Fruit fly (Drosophila melanogaster) whole organism, embryonic: Measurements from ENCODE around the gene CG15740.
A peak's percentile ranks its signal among the peaks of the same experiment; 100 is the strongest.

Experiments
- Adf1 ChIP-seq: fragments of 200-800 bp; sonication (Bioruptor generic); IDR thresholded peaks from 2 replicates; pipeline ENCODE4 v1.3.6; 2022; ENCODE audit warnings: missing biosample characterization, missing genetic modification characterization
- CG11247 ChIP-seq: fragments of 200-800 bp; sonication (Bioruptor generic); IDR thresholded peaks from 2 replicates; pipeline ENCODE4 v1.3.6; 2022; ENCODE audit warnings: missing biosample characterization, missing genetic modification characterization
- CG11560 ChIP-seq: fragments of 200-800 bp; sonication (Bioruptor generic); IDR thresholded peaks from 3 replicates; pipeline ENCODE4 v1.3.6; 2022; ENCODE audit warnings: missing biosample characterization, missing genetic modification characterization
- CG12104 ChIP-seq: fragments of 200-800 bp; sonication (Bioruptor generic); optimal IDR thresholded peaks from 3 replicates; lab custom pipeline; 2016; ENCODE audit warnings: missing biosample characterization, missing genetic modification characterization
- CG13894 ChIP-seq: fragments of 200-800 bp; sonication (Bioruptor generic); optimal IDR thresholded peaks from 3 replicates; lab custom pipeline; 2018; ENCODE audit warnings: missing biosample characterization, mild to moderate bottlenecking, missing genetic modification characterization, moderate library complexity
- CG17912 ChIP-seq: fragments of 200-800 bp; sonication (Bioruptor generic); optimal IDR thresholded peaks from 2 replicates; lab custom pipeline; 2018; ENCODE audit warnings: missing biosample characterization, mild to moderate bottlenecking, missing genetic modification characterization
- CG18599 ChIP-seq: fragments of 200-800 bp; sonication (Bioruptor generic); optimal IDR thresholded peaks from 3 replicates; lab custom pipeline; 2017; ENCODE audit warnings: missing biosample characterization, missing genetic modification characterization, mild to moderate bottlenecking, moderate library complexity, missing genetic modification reagents
- CG2120 ChIP-seq: fragments of 200-800 bp; sonication (Bioruptor generic); optimal IDR thresholded peaks from 3 replicates; lab custom pipeline; 2016; ENCODE audit warnings: missing biosample characterization, missing genetic modification characterization
- CG3065 ChIP-seq: fragments of 200-800 bp; sonication (Bioruptor generic); optimal IDR thresholded peaks from 2 replicates; lab custom pipeline; 2016; ENCODE audit warnings: missing biosample characterization, missing genetic modification characterization
- CG3163 ChIP-seq: fragments of 200-800 bp; sonication (Bioruptor generic); optimal IDR thresholded peaks from 3 replicates; lab custom pipeline; 2016; ENCODE audit warnings: missing biosample characterization, missing genetic modification characterization
- CG3281 ChIP-seq: fragments of 200-800 bp; sonication (Bioruptor generic); optimal IDR thresholded peaks from 3 replicates; lab custom pipeline; 2017; ENCODE audit warnings: missing biosample characterization, mild to moderate bottlenecking, missing genetic modification characterization
- CG4617 ChIP-seq: fragments of 200-800 bp; sonication (Bioruptor generic); optimal IDR thresholded peaks from 3 replicates; lab custom pipeline; 2016; ENCODE audit warnings: missing biosample characterization, missing genetic modification characterization, borderline replicate concordance
- CG6689 ChIP-seq: fragments of 200-800 bp; sonication (Bioruptor generic); IDR thresholded peaks from 2 replicates; pipeline ENCODE4 v1.3.6; 2022; ENCODE audit warnings: missing biosample characterization, missing genetic modification characterization
- CG6854 ChIP-seq: fragments of 200-800 bp; sonication (Bioruptor generic); optimal IDR thresholded peaks from 3 replicates; lab custom pipeline; 2017; ENCODE audit warnings: missing biosample characterization, mild to moderate bottlenecking, missing genetic modification characterization
- CG8944 ChIP-seq: fragments of 200-800 bp; sonication (Bioruptor generic); optimal IDR thresholded peaks from 3 replicates; lab custom pipeline; 2016; ENCODE audit warnings: missing biosample characterization, missing genetic modification characterization
- D19B ChIP-seq: fragments of 200-800 bp; sonication (Bioruptor generic); optimal IDR thresholded peaks from 2 replicates; lab custom pipeline; 2017; ENCODE audit warnings: missing biosample characterization, mild to moderate bottlenecking, missing genetic modification characterization
- MBD-R2 ChIP-seq: fragments of 200-800 bp; sonication (Bioruptor generic); IDR thresholded peaks from 2 replicates; pipeline ENCODE4 v1.3.6; 2022; ENCODE audit warnings: missing biosample characterization, missing genetic modification characterization
- MTF-1 ChIP-seq: fragments of 200-800 bp; sonication (Bioruptor generic); optimal IDR thresholded peaks from 2 replicates; lab custom pipeline; 2018; ENCODE audit warnings: missing biosample characterization, mild to moderate bottlenecking, missing genetic modification characterization, borderline replicate concordance
- Max ChIP-seq: fragments of 200-800 bp; sonication (Bioruptor generic); optimal IDR thresholded peaks from 2 replicates; lab custom pipeline; 2016; ENCODE audit warnings: missing biosample characterization, mild to moderate bottlenecking, missing genetic modification characterization
- Meics ChIP-seq: fragments of 200-800 bp; sonication (Bioruptor generic); optimal IDR thresholded peaks from 2 replicates; lab custom pipeline; 2017; ENCODE audit warnings: missing biosample characterization, mild to moderate bottlenecking, missing genetic modification characterization
- Myb ChIP-seq: fragments of 200-800 bp; sonication (Bioruptor generic); optimal IDR thresholded peaks from 2 replicates; lab custom pipeline; 2016; ENCODE audit warnings: missing biosample characterization, missing genetic modification characterization
- Oaz ChIP-seq: fragments of 200-800 bp; sonication (Bioruptor generic); IDR thresholded peaks from 2 replicates; pipeline ENCODE4 v1.3.6; 2022; ENCODE audit warnings: missing biosample characterization, missing genetic modification characterization
- Rfx ChIP-seq: fragments of 200-800 bp; sonication (Bioruptor generic); IDR thresholded peaks from 2 replicates; pipeline ENCODE4 v1.3.6; 2022; ENCODE audit warnings: missing biosample characterization, missing genetic modification characterization
- Scr ChIP-seq: fragments of 200-800 bp; sonication (Bioruptor generic); IDR thresholded peaks from 2 replicates; pipeline ENCODE4 v1.3.6; 2022; ENCODE audit warnings: missing biosample characterization, missing genetic modification characterization; ENCODE audit not compliant: partially characterized antibody
- Sry-β ChIP-seq: fragments of 200-800 bp; sonication (Bioruptor generic); optimal IDR thresholded peaks from 2 replicates; lab custom pipeline; 2018; ENCODE audit warnings: missing biosample characterization, mild to moderate bottlenecking, missing genetic modification characterization, moderate library complexity
- ara ChIP-seq: fragments of 200-800 bp; sonication (Bioruptor generic); IDR thresholded peaks from 2 replicates; pipeline ENCODE4 v1.3.6; 2022; ENCODE audit warnings: missing biosample characterization, missing genetic modification characterization
- ase ChIP-seq: fragments of 200-800 bp; sonication (Bioruptor generic); IDR thresholded peaks from 3 replicates; pipeline ENCODE4 v1.3.6; 2022; ENCODE audit warnings: missing biosample characterization, missing genetic modification characterization
- chinmo ChIP-seq: fragments of 200-800 bp; sonication (Bioruptor generic); IDR thresholded peaks from 4 replicates; pipeline ENCODE4 v1.3.6; 2022; ENCODE audit warnings: missing biosample characterization, missing genetic modification characterization; ENCODE audit not compliant: partially characterized antibody
- crol ChIP-seq: fragments of 200-800 bp; sonication (Bioruptor generic); IDR thresholded peaks from 2 replicates; pipeline ENCODE4 v1.3.6; 2022; ENCODE audit warnings: missing biosample characterization, missing genetic modification characterization
- cwo ChIP-seq: fragments of 200-800 bp; sonication (Bioruptor generic); optimal IDR thresholded peaks from 3 replicates; lab custom pipeline; 2017; ENCODE audit warnings: missing biosample characterization, missing genetic modification characterization, mild to moderate bottlenecking, moderate library complexity, missing genetic modification reagents
- dan ChIP-seq: fragments of 200-800 bp; sonication (Bioruptor generic); IDR thresholded peaks from 2 replicates; pipeline ENCODE4 v1.3.6; 2022; ENCODE audit warnings: missing biosample characterization, missing genetic modification characterization
- ewg ChIP-seq: fragments of 200-800 bp; sonication (Bioruptor generic); optimal IDR thresholded peaks from 3 replicates; lab custom pipeline; 2017; ENCODE audit warnings: mild to moderate bottlenecking, missing biosample characterization, missing genetic modification reagents, missing genetic modification characterization
- eyg ChIP-seq: fragments of 200-800 bp; sonication (Bioruptor generic); optimal IDR thresholded peaks from 3 replicates; lab custom pipeline; 2016; ENCODE audit warnings: missing biosample characterization, missing genetic modification characterization
- fd102C ChIP-seq: fragments of 200-800 bp; sonication (Bioruptor generic); optimal IDR thresholded peaks from 2 replicates; lab custom pipeline; 2018; ENCODE audit warnings: missing biosample characterization, mild to moderate bottlenecking, missing genetic modification characterization, moderate library complexity
- fd3F ChIP-seq: fragments of 200-800 bp; sonication (Bioruptor generic); optimal IDR thresholded peaks from 2 replicates; lab custom pipeline; 2018; ENCODE audit warnings: missing biosample characterization, mild to moderate bottlenecking, missing genetic modification characterization, moderate library complexity
- fd64A ChIP-seq: fragments of 200-800 bp; sonication (Bioruptor generic); optimal IDR thresholded peaks from 3 replicates; lab custom pipeline; 2018; ENCODE audit warnings: missing biosample characterization, mild to moderate bottlenecking, missing genetic modification characterization
- fu2 ChIP-seq: fragments of 200-800 bp; sonication (Bioruptor generic); optimal IDR thresholded peaks from 2 replicates; lab custom pipeline; 2016; ENCODE audit warnings: missing biosample characterization, missing genetic modification characterization
- grn ChIP-seq: fragments of 200-800 bp; sonication (Bioruptor generic); optimal IDR thresholded peaks from 3 replicates; lab custom pipeline; 2017; ENCODE audit warnings: missing biosample characterization, missing genetic modification characterization
- insv ChIP-seq, 2 experiments: fragments of 200-800 bp; sonication (Bioruptor generic); optimal IDR thresholded peaks; 3 replicates each; lab custom pipeline; 2016 to 2018; ENCODE audit warnings: missing biosample characterization in 2 of 2, missing genetic modification characterization in 2 of 2
- jumu ChIP-seq: fragments of 200-800 bp; sonication (Bioruptor generic); optimal IDR thresholded peaks from 3 replicates; lab custom pipeline; 2016; ENCODE audit warnings: missing biosample characterization, missing genetic modification characterization
- klu ChIP-seq: fragments of 200-800 bp; sonication (Bioruptor generic); IDR thresholded peaks from 2 replicates; pipeline ENCODE4 v1.3.6; 2022; ENCODE audit warnings: missing biosample characterization, missing genetic modification characterization
- luna ChIP-seq: fragments of 200-800 bp; sonication (Bioruptor generic); optimal IDR thresholded peaks from 2 replicates; lab custom pipeline; 2016; ENCODE audit warnings: missing biosample characterization, missing genetic modification characterization
- mirr ChIP-seq: fragments of 200-800 bp; sonication (Bioruptor generic); optimal IDR thresholded peaks from 3 replicates; lab custom pipeline; 2018; ENCODE audit warnings: missing biosample characterization, mild to moderate bottlenecking, missing genetic modification characterization
- nerfin-1 ChIP-seq: fragments of 200-800 bp; sonication (Bioruptor generic); optimal IDR thresholded peaks from 3 replicates; lab custom pipeline; 2019; ENCODE audit warnings: missing biosample characterization, mild to moderate bottlenecking, missing genetic modification characterization, moderate library complexity
- sens-2 ChIP-seq: fragments of 200-800 bp; sonication (Bioruptor generic); IDR thresholded peaks from 2 replicates; pipeline ENCODE4 v1.3.6; 2022; ENCODE audit warnings: missing biosample characterization, missing genetic modification characterization
- twi ChIP-seq: fragments of 200-800 bp; optimal IDR thresholded peaks from 2 replicates; lab custom pipeline; 2019; ENCODE audit warnings: missing biosample characterization, mild to moderate bottlenecking, missing genetic modification characterization, moderate library complexity
- tx ChIP-seq: fragments of 200-800 bp; sonication (Bioruptor generic); optimal IDR thresholded peaks from 2 replicates; lab custom pipeline; 2016; ENCODE audit warnings: missing biosample characterization, missing genetic modification characterization
- vfl ChIP-seq: fragments of 200-800 bp; sonication (Bioruptor generic); optimal IDR thresholded peaks from 2 replicates; lab custom pipeline; 2016; ENCODE audit warnings: missing biosample characterization, missing genetic modification characterization
- vnd ChIP-seq: fragments of 200-800 bp; sonication (Bioruptor generic); IDR thresholded peaks from 3 replicates; pipeline ENCODE4 v1.3.6; 2022; ENCODE audit warnings: missing biosample characterization, missing genetic modification characterization; ENCODE audit not compliant: partially characterized antibody
- vvl ChIP-seq: fragments of 200-800 bp; sonication (Bioruptor generic); IDR thresholded peaks from 2 replicates; pipeline ENCODE4 v1.3.6; 2022; ENCODE audit warnings: missing biosample characterization, missing genetic modification characterization

Gene CG15740

DNA sequence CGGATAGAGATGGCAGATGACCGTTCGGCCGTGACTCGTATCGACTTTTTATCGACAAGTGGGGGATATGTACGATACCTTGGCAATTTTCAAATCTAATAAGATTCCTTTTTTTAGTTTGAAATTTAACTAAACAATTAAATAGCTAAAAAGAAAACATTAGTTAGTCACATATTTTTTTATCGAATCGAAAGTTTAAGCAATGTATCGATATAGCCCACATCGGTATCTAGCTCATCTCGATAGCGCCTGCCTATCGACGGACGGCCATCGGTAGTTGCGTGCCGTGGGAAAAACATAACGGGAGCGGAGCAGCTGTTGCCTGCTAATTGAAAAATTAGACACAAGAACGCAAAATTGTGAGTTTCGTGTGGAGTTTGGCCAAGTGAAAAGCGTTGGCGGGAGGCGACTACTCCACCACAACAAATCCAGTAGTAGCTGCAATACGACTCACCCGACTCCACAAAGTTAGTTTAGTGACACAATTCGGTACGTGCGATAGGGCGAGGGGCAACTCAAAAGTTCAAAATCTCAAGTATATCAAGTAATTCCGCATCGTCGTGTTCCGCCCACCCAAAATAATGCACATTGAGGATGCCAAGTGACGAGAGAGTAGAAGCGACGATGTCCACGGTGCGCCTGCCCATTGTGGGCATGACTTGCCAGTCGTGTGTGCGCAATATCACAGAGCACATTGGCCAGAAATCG is 9.0 kb upstream of the CG15740 start, which contains the start of the genes CG10347 and ATP7 (continued):
- TF ChIP-seq Max (GFP tag; lab: Kevin White, UChicago), result peak; percentile 26
- no peak for TF ChIP-seq CG6854 (GFP tag; lab: Kevin White, UChicago)
- TF ChIP-seq ase (GFP tag; lab: Robert Waterston, UW), result no peak
- TF ChIP-seq chinmo (GFP tag; lab: Robert Waterston, UW), result peak; percentile 80; the same call in 2 of the 4 replicates
- TF ChIP-seq vvl (GFP tag; lab: Robert Waterston, UW), result no peak
- peak; percentile 92 for TF ChIP-seq MTF-1 (GFP tag; lab: Kevin White, UChicago)
- peak; percentile 21; the same call in 1 of the 2 replicates for TF ChIP-seq Rfx (GFP tag; lab: Robert Waterston, UW)
- TF ChIP-seq D19B (GFP tag; lab: Kevin White, UChicago), result no peak
- peak; percentile 12 for TF ChIP-seq fu2 (GFP tag; lab: Kevin White, UChicago)
- TF ChIP-seq MBD-R2 (GFP tag; lab: Robert Waterston, UW), result peak; percentile 75
- TF ChIP-seq luna, result no peak
- TF ChIP-seq insv (GFP tag; optimal IDR thresholded peaks at IDR 0.05; lab: Kevin White, UChicago), result peak in 1 of 2 experiments; percentile 8
- peak; percentile 60 for TF ChIP-seq grn (GFP tag; lab: Kevin White, UChicago)
- peak; percentile 23 for TF ChIP-seq CG4617
- no peak for TF ChIP-seq CG17912
- TF ChIP-seq CG11560 (tag; lab: Robert Waterston, UW), result no peak
- no peak for TF ChIP-seq klu (GFP tag; lab: Robert Waterston, UW)
- peak; percentile 14 for TF ChIP-seq Myb (GFP tag; lab: Kevin White, UChicago)
- TF ChIP-seq vnd (GFP tag; lab: Robert Waterston, UW), result peak; percentile 85
- TF ChIP-seq CG2120 (GFP tag; lab: Kevin White, UChicago), result peak; percentile 62
- peak; percentile 13 for TF ChIP-seq tx (GFP tag; lab: Kevin White, UChicago)
- TF ChIP-seq vfl (GFP tag; lab: Kevin White, UChicago), result no peak
- no peak for TF ChIP-seq Meics (GFP tag; lab: Kevin White, UChicago)
- TF ChIP-seq fd102C (GFP tag; lab: Kevin White, UChicago), result no peak
- peak; percentile 15 for TF ChIP-seq ewg (GFP tag; lab: Kevin White, UChicago)
- TF ChIP-seq cwo (GFP tag; lab: Kevin White, UChicago), result no peak
- peak; percentile 19 for TF ChIP-seq Sry-β (GFP tag; lab: Kevin White, UChicago)
- no peak for TF ChIP-seq CG3281 (GFP tag; lab: Kevin White, UChicago)
- no peak for TF ChIP-seq ara
- no peak for TF ChIP-seq Adf1 (GFP tag; lab: Robert Waterston, UW)
- peak; percentile 23 for TF ChIP-seq CG18599 (GFP tag; lab: Kevin White, UChicago)
- TF ChIP-seq Oaz, result no peak
- TF ChIP-seq dan, result no peak
- TF ChIP-seq twi, result no peak
- no peak for TF ChIP-seq CG6689
- TF ChIP-seq jumu, result peak; percentile 44
- no peak for TF ChIP-seq CG3065 (GFP tag; lab: Kevin White, UChicago)
- TF ChIP-seq CG13894 (tag; lab: Kevin White, UChicago), result peak; percentile 11
- TF ChIP-seq Scr (GFP tag; lab: Robert Waterston, UW), result peak; percentile 94
- TF ChIP-seq CG11247 (GFP tag; lab: Robert Waterston, UW), result no peak
- peak; percentile 37 for TF ChIP-seq CG3163 (GFP tag; lab: Kevin White, UChicago)
- peak; percentile 11 for TF ChIP-seq nerfin-1 (tag; lab: Kevin White, UChicago)
- TF ChIP-seq eyg (GFP tag; lab: Kevin White, UChicago), result no peak
- no peak for TF ChIP-seq fd64A (GFP tag; lab: Kevin White, UChicago)
- TF ChIP-seq mirr (GFP tag; lab: Kevin White, UChicago), result no peak
- peak; percentile 26 for TF ChIP-seq CG8944 (GFP tag; lab: Kevin White, UChicago)
- peak; percentile 7 for TF ChIP-seq CG12104
- no peak for TF ChIP-seq fd3F
- no peak for TF ChIP-seq crol (GFP tag; lab: Robert Waterston, UW)
- no peak for TF ChIP-seq sens-2 (GFP tag; lab: Robert Waterston, UW)
